Fruit fly (Drosophila melanogaster): ENCODE measurements around the gene PolE1.

Gene PolE1

DNA sequence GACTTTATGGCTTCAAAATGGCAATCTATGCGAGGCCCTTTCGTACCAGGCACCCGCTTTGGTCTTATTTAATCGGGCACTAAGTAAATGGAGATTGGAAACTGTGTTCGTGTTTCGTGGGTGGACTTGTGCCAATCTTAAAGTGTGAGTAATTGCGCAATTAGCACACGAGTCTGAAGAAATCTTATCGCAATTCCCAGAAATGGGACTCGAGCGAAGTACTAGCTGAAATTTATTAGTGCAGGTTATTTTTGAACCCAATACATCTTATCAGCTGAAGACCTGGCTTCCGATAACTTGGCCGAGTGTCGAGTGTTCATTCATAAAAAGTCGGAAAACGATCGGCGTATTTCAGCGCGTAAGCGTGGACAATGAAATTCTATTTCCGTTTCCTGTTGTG, 31.1 kb upstream of the PolE1 start (continued):
- TF ChIP-seq Vsx1 (GFP tag; optimal IDR thresholded peaks at IDR 0.05) (no peak), grn (GFP tag; optimal IDR thresholded peaks at IDR 0.05) (peak; percentile 73), CG12769 (tag; optimal IDR thresholded peaks at IDR 0.05) (peak; percentile 19), ewg (GFP tag; optimal IDR thresholded peaks at IDR 0.05) (no peak), dan (GFP tag; IDR thresholded peaks at IDR 0.05) (no peak), Poxn (GFP tag; IDR thresholded peaks at IDR 0.05) (no peak), Lim3 (GFP tag; IDR thresholded peaks at IDR 0.05) (no peak), CG6254 (GFP tag; optimal IDR thresholded peaks at IDR 0.05) (no peak), Sox100B (GFP tag; optimal IDR thresholded peaks at IDR 0.05) (no peak), Fer2 (tag; optimal IDR thresholded peaks at IDR 0.05) (no peak), sug (tag; optimal IDR thresholded peaks at IDR 0.05) (peak; percentile 55), Deaf1 (tag; optimal IDR thresholded peaks at IDR 0.05) (peak; percentile 47), HLH54F (GFP tag; optimal IDR thresholded peaks at IDR 0.05) (no peak), Nf-YC (tag; optimal IDR thresholded peaks at IDR 0.05) (no peak), CG4730 (GFP tag; IDR thresholded peaks at IDR 0.05) (no peak), exex (tag; optimal IDR thresholded peaks at IDR 0.05) (peak; percentile 97), CG18764 (GFP tag; optimal IDR thresholded peaks at IDR 0.05) (no peak), Sry-β (GFP tag; optimal IDR thresholded peaks at IDR 0.05) (no peak), CG11456 (GFP tag; IDR thresholded peaks at IDR 0.05) (no peak), pfk (GFP tag; optimal IDR thresholded peaks at IDR 0.05) (no peak), HLH3B (GFP tag; IDR thresholded peaks at IDR 0.05) (no peak), cwo (GFP tag; optimal IDR thresholded peaks at IDR 0.05) (peak; percentile 58), CG34224 (GFP tag; IDR thresholded peaks at IDR 0.05; ENCODE audit: partially characterized antibody) (no peak), H15 (GFP tag; IDR thresholded peaks at IDR 0.05) (no peak), corto (GFP tag; optimal IDR thresholded peaks at IDR 0.05) (no peak), CG12391 (tag; optimal IDR thresholded peaks at IDR 0.05) (no peak), CHES-1-like (GFP tag; optimal IDR thresholded peaks at IDR 0.05) (no peak), CG1792 (GFP tag; optimal IDR thresholded peaks at IDR 0.05) (no peak), lola (GFP tag; optimal IDR thresholded peaks at IDR 0.05) (no peak), Lpt (GFP tag; optimal IDR thresholded peaks at IDR 0.05) (no peak), CG30020 (tag; optimal IDR thresholded peaks at IDR 0.05) (no peak), vnd (GFP tag; IDR thresholded peaks at IDR 0.05; ENCODE audit: partially characterized antibody) (no peak), CG4424 (GFP tag; optimal IDR thresholded peaks at IDR 0.05) (no peak), CG18599 (GFP tag; optimal IDR thresholded peaks at IDR 0.05) (peak; percentile 16), CG15514 (GFP tag; optimal IDR thresholded peaks at IDR 0.05) (no peak), Doc2 (GFP tag; IDR thresholded peaks at IDR 0.05) (no peak), Camta (GFP tag; optimal IDR thresholded peaks at IDR 0.05) (no peak), GATAe (GFP tag; conservative IDR thresholded peaks at IDR 0.05) (peak; percentile 54; the same call in 1 of the 2 replicates), B-H1 (GFP tag; IDR thresholded peaks at IDR 0.05) (no peak), CG7786 (GFP tag; optimal IDR thresholded peaks at IDR 0.05) (no peak), CG17361 (GFP tag; IDR thresholded peaks at IDR 0.05) (no peak), pum (GFP tag; optimal IDR thresholded peaks at IDR 0.05) (no peak), Chrac-16 (GFP tag; optimal IDR thresholded peaks at IDR 0.05) (no peak), sd (tag; optimal IDR thresholded peaks at IDR 0.05) (peak; percentile 5), Ravus (GFP tag; IDR thresholded peaks at IDR 0.05) (no peak), kay (GFP tag; optimal IDR thresholded peaks at IDR 0.05) (no peak), Side (GFP tag; optimal IDR thresholded peaks at IDR 0.05) (no peak)
